Fruit fly (Drosophila melanogaster): ENCODE results near the gene CG5280.

The CG5280 gene

dm6 chr3L:8978678-8979413 is 11.2 kb downstream of the CG5280 start (continued):
- peak; percentile 46 for TF ChIP-seq gem (tag; optimal IDR thresholded peaks at IDR 0.05)
- TF ChIP-seq CG31388 (GFP tag; optimal IDR thresholded peaks at IDR 0.05) = no peak
- TF ChIP-seq grn (GFP tag; optimal IDR thresholded peaks at IDR 0.05) = peak; percentile 71
- TF ChIP-seq Optix (GFP tag; IDR thresholded peaks at IDR 0.05) = no peak
- TF ChIP-seq Meics (GFP tag; optimal IDR thresholded peaks at IDR 0.05) = no peak
- no peak for TF ChIP-seq dimm (GFP tag; IDR thresholded peaks at IDR 0.05)
- peak; percentile 94 for TF ChIP-seq ftz-f1 (GFP tag; optimal IDR thresholded peaks at IDR 0.05)
- TF ChIP-seq CG10543 (GFP tag; optimal IDR thresholded peaks at IDR 0.05) = peak; percentile 22
- TF ChIP-seq CG8478 (optimal IDR thresholded peaks at IDR 0.05) = no peak
- TF ChIP-seq CG1233 (GFP tag; optimal IDR thresholded peaks at IDR 0.05) = no peak
- no peak for TF ChIP-seq croc (GFP tag; conservative IDR thresholded peaks at IDR 0.05)
- TF ChIP-seq Ptx1 (GFP tag; IDR thresholded peaks at IDR 0.05) = peak; percentile 63
- no peak for TF ChIP-seq CG18011 (GFP tag; optimal IDR thresholded peaks at IDR 0.05)
- no peak for TF ChIP-seq chn (GFP tag; optimal IDR thresholded peaks at IDR 0.05)
- no peak for TF ChIP-seq cwo (GFP tag; optimal IDR thresholded peaks at IDR 0.05)
- no peak for TF ChIP-seq rib (GFP tag; IDR thresholded peaks at IDR 0.05)
- TF ChIP-seq CG14965 (GFP tag; optimal IDR thresholded peaks at IDR 0.05; ENCODE audit: borderline replicate concordance) = no peak
- TF ChIP-seq CG8944 (GFP tag; optimal IDR thresholded peaks at IDR 0.05) = no peak
- TF ChIP-seq Hand (GFP tag; optimal IDR thresholded peaks at IDR 0.05) = no peak
- TF ChIP-seq CG12071 (GFP tag; optimal IDR thresholded peaks at IDR 0.05) = no peak
- TF ChIP-seq dmrt11E (tag; optimal IDR thresholded peaks at IDR 0.05) = peak; percentile 17
- 0 out of 2 replicates have a peak, but pooled peaks have one; percentile 51 for TF ChIP-seq sna (GFP tag; IDR thresholded peaks at IDR 0.05; ENCODE audit: partially characterized antibody)
- TF ChIP-seq kah (GFP tag; optimal IDR thresholded peaks at IDR 0.05) = peak; percentile 42
- TF ChIP-seq HmgD (GFP tag; optimal IDR thresholded peaks at IDR 0.05) = no peak
- peak; percentile 36; the same call in 1 of the 2 replicates for TF ChIP-seq CG10366 (GFP tag; IDR thresholded peaks at IDR 0.05)
- peak; percentile 12 for TF ChIP-seq CG1529 (GFP tag; optimal IDR thresholded peaks at IDR 0.05)
- TF ChIP-seq CG5245 (GFP tag; optimal IDR thresholded peaks at IDR 0.05) = no peak
- no peak for TF ChIP-seq nom (GFP tag; optimal IDR thresholded peaks at IDR 0.05)
- TF ChIP-seq unpg (GFP tag; optimal IDR thresholded peaks at IDR 0.05) = no peak
- TF ChIP-seq Drgx (GFP tag; IDR thresholded peaks at IDR 0.05) = peak; percentile 73
- peak; percentile 89 for TF ChIP-seq crol (GFP tag; IDR thresholded peaks at IDR 0.05)
- no peak for TF ChIP-seq lbe (GFP tag; optimal IDR thresholded peaks at IDR 0.05)
- no peak; the same call in 1 of the 2 replicates for TF ChIP-seq ara (GFP tag; IDR thresholded peaks at IDR 0.05)
- TF ChIP-seq ac (GFP tag; optimal IDR thresholded peaks at IDR 0.05) = no peak
- TF ChIP-seq Fer1 (GFP tag; optimal IDR thresholded peaks at IDR 0.05) = peak; percentile 39
- no peak for TF ChIP-seq corto (GFP tag; optimal IDR thresholded peaks at IDR 0.05)
- no peak for TF ChIP-seq CG10274 (GFP tag; optimal IDR thresholded peaks at IDR 0.05)
- TF ChIP-seq lab (GFP tag; optimal IDR thresholded peaks at IDR 0.05) = no peak
- TF ChIP-seq Nf-YB (GFP tag; optimal IDR thresholded peaks at IDR 0.05) = peak; percentile 17
- TF ChIP-seq Atf6 (GFP tag; IDR thresholded peaks at IDR 0.05) = 0 out of 2 replicates have a peak, but pooled peaks have one; percentile 18
- 0 out of 2 replicates have a peak, but pooled peaks have one; percentile 18 for TF ChIP-seq Doc2 (GFP tag; IDR thresholded peaks at IDR 0.05)
- no peak for TF ChIP-seq Rx (GFP tag; IDR thresholded peaks at IDR 0.05)
- TF ChIP-seq ewg (GFP tag; optimal IDR thresholded peaks at IDR 0.05) = peak; percentile 11
- TF ChIP-seq CG12236 (GFP tag; optimal IDR thresholded peaks at IDR 0.05) = no peak
- TF ChIP-seq CG34422 (GFP tag; IDR thresholded peaks at IDR 0.05) = peak; percentile 84; the same call in 1 of the 3 replicates
- TF ChIP-seq Hmr (GFP tag; optimal IDR thresholded peaks at IDR 0.05) = no peak
- TF ChIP-seq D19B (GFP tag; optimal IDR thresholded peaks at IDR 0.05) = no peak
- TF ChIP-seq sc (optimal IDR thresholded peaks at IDR 0.05) = no peak
- no peak for TF ChIP-seq sc (GFP tag; optimal IDR thresholded peaks at IDR 0.05)
- peak; percentile 40 for TF ChIP-seq ATbp (GFP tag; optimal IDR thresholded peaks at IDR 0.05)
